Fruit fly (Drosophila melanogaster) whole organism, wandering third instar larva: ENCODE results near the gene Fum3.

Experiments
- Abd-B ChIP-seq: fragments of >200 bp; optimal IDR thresholded peaks from 2 replicates; lab custom pipeline; 2017; ENCODE audit warnings: missing biosample characterization, missing genetic modification characterization
- CG32264 ChIP-seq: fragments of 200-800 bp; sonication (Bioruptor generic); optimal IDR thresholded peaks from 2 replicates; lab custom pipeline; 2016; ENCODE audit warnings: missing biosample characterization, missing genetic modification characterization
- Dfd ChIP-seq: fragments of >200 bp; optimal IDR thresholded peaks from 2 replicates; lab custom pipeline; 2017; ENCODE audit warnings: missing biosample characterization, missing genetic modification characterization
- GATAd ChIP-seq: sonication (Bioruptor generic); optimal IDR thresholded peaks from 2 replicates; lab custom pipeline; 2016; ENCODE audit warnings: missing biosample characterization, missing genetic modification characterization
- HLH106 ChIP-seq: fragments of 200-800 bp; optimal IDR thresholded peaks from 3 replicates; lab custom pipeline; 2019; ENCODE audit warnings: missing biosample characterization, mild to moderate bottlenecking, missing genetic modification characterization, moderate library complexity
- Hr78 ChIP-seq: fragments of >200 bp; optimal IDR thresholded peaks from 2 replicates; lab custom pipeline; 2017; ENCODE audit warnings: missing biosample characterization, missing genetic modification characterization
- Myc ChIP-seq: fragments of >200 bp; optimal IDR thresholded peaks from 2 replicates; lab custom pipeline; 2017
- br ChIP-seq: fragments of 200-800 bp; sonication (Bioruptor generic); optimal IDR thresholded peaks from 2 replicates; lab custom pipeline; 2016; ENCODE audit warnings: missing biosample characterization, missing genetic modification characterization
- dsf ChIP-seq: sonication (Bioruptor generic); optimal IDR thresholded peaks from 2 replicates; lab custom pipeline; 2016; ENCODE audit warnings: missing biosample characterization, missing genetic modification characterization, borderline replicate concordance
- ey ChIP-seq: fragments of 200-800 bp; sonication (Bioruptor generic); optimal IDR thresholded peaks from 2 replicates; lab custom pipeline; 2016; ENCODE audit warnings: missing biosample characterization, missing genetic modification characterization
- lola ChIP-seq: fragments of >200 bp; optimal IDR thresholded peaks from 2 replicates; lab custom pipeline; 2017; ENCODE audit warnings: missing biosample characterization, missing genetic modification characterization
- pan ChIP-seq: fragments of >200 bp; optimal IDR thresholded peaks from 2 replicates; lab custom pipeline; 2017
- psq ChIP-seq: fragments of 200-800 bp; sonication (Bioruptor generic); optimal IDR thresholded peaks from 3 replicates; lab custom pipeline; 2017; ENCODE audit warnings: missing biosample characterization, mild to moderate bottlenecking, missing genetic modification characterization, moderate library complexity

dm6 chr3L:11448349-11448748 is 17.3 kb downstream of the Fum3 start:
- TF ChIP-seq ey (no peak), lola (no peak), Abd-B (no peak), dsf (GFP tag; lab: Kevin White, UChicago) (no peak), CG32264 (no peak), pan (lab: Kevin White, UChicago) (no peak), Dfd (GFP tag; lab: Kevin White, UChicago) (no peak), GATAd (no peak), Hr78 (GFP tag; lab: Kevin White, UChicago) (no peak), HLH106 (tag; lab: Kevin White, UChicago) (no peak), br (GFP tag; lab: Kevin White, UChicago) (no peak), Myc (lab: Kevin White, UChicago) (no peak), psq (GFP tag; lab: Kevin White, UChicago) (no peak)
